Fruit fly (Drosophila melanogaster) whole organism, embryonic: ENCODE measurements around the gene Vps26.

Experiments
- C15 ChIP-seq: fragments of 200-800 bp; sonication (Bioruptor generic); IDR thresholded peaks from 3 replicates; pipeline ENCODE4 v1.3.6; 2022; ENCODE audit warnings: missing biosample characterization, missing genetic modification characterization
- CG10209 ChIP-seq: fragments of 200-800 bp; sonication (Bioruptor generic); optimal IDR thresholded peaks from 3 replicates; lab custom pipeline; 2017; ENCODE audit warnings: missing biosample characterization, mild to moderate bottlenecking, missing genetic modification characterization, missing genetic modification reagents
- CG10267 ChIP-seq: fragments of 200-800 bp; sonication (Bioruptor generic); optimal IDR thresholded peaks from 2 replicates; lab custom pipeline; 2018; ENCODE audit warnings: missing biosample characterization, mild to moderate bottlenecking, missing genetic modification characterization, moderate library complexity
- CG10462 ChIP-seq: fragments of 200-800 bp; sonication (Bioruptor generic); optimal IDR thresholded peaks from 2 replicates; lab custom pipeline; 2016; ENCODE audit warnings: missing biosample characterization, missing genetic modification characterization
- CG11696 ChIP-seq: fragments of 200-800 bp; sonication (Bioruptor generic); IDR thresholded peaks from 2 replicates; pipeline ENCODE4 v1.3.6; 2022; ENCODE audit warnings: missing biosample characterization, missing genetic modification characterization
- CG12744 ChIP-seq: fragments of 200-800 bp; sonication (Bioruptor generic); optimal IDR thresholded peaks from 2 replicates; lab custom pipeline; 2016; ENCODE audit warnings: missing biosample characterization, missing genetic modification characterization
- CG14710 ChIP-seq: fragments of 200-800 bp; sonication (Bioruptor generic); optimal IDR thresholded peaks from 3 replicates; lab custom pipeline; 2019; ENCODE audit warnings: missing biosample characterization, mild to moderate bottlenecking, missing genetic modification characterization, moderate library complexity
- CG15269 ChIP-seq: fragments of 200-800 bp; sonication (Bioruptor generic); optimal IDR thresholded peaks from 2 replicates; lab custom pipeline; 2018; ENCODE audit warnings: missing biosample characterization, mild to moderate bottlenecking, missing genetic modification characterization, moderate library complexity
- CG15514 ChIP-seq: fragments of 200-800 bp; sonication (Bioruptor generic); optimal IDR thresholded peaks from 3 replicates; lab custom pipeline; 2017; ENCODE audit warnings: missing biosample characterization, missing genetic modification characterization, mild to moderate bottlenecking, moderate library complexity, missing genetic modification reagents
- CG1647 ChIP-seq: fragments of 200-800 bp; sonication (Bioruptor generic); optimal IDR thresholded peaks from 3 replicates; lab custom pipeline; 2016; ENCODE audit warnings: missing biosample characterization, missing genetic modification characterization
- CG30020 ChIP-seq: fragments of 200-800 bp; optimal IDR thresholded peaks from 2 replicates; lab custom pipeline; 2019; ENCODE audit warnings: missing biosample characterization, mild to moderate bottlenecking, missing genetic modification characterization, moderate library complexity
- CG31441 ChIP-seq: fragments of 200-800 bp; sonication (Bioruptor generic); IDR thresholded peaks from 2 replicates; pipeline ENCODE4 v1.3.6; 2022; ENCODE audit warnings: missing biosample characterization, missing genetic modification characterization
- CG3163 ChIP-seq: fragments of 200-800 bp; sonication (Bioruptor generic); optimal IDR thresholded peaks from 3 replicates; lab custom pipeline; 2016; ENCODE audit warnings: missing biosample characterization, missing genetic modification characterization
- CG32772 ChIP-seq: fragments of 200-800 bp; sonication (Bioruptor generic); IDR thresholded peaks from 2 replicates; pipeline ENCODE4 v1.3.6; 2022; ENCODE audit warnings: missing biosample characterization, missing genetic modification characterization
- CG33213 ChIP-seq: fragments of 200-800 bp; sonication (Bioruptor generic); optimal IDR thresholded peaks from 3 replicates; lab custom pipeline; 2016; ENCODE audit warnings: missing biosample characterization, missing genetic modification characterization
- CG4424 ChIP-seq: fragments of 200-800 bp; sonication (Bioruptor generic); optimal IDR thresholded peaks from 3 replicates; lab custom pipeline; 2016; ENCODE audit warnings: missing biosample characterization, missing genetic modification characterization
- CG6654 ChIP-seq: fragments of 200-800 bp; sonication (Bioruptor generic); optimal IDR thresholded peaks from 2 replicates; lab custom pipeline; 2017; ENCODE audit warnings: missing biosample characterization, mild to moderate bottlenecking, missing genetic modification characterization
- CG7271 ChIP-seq: fragments of 200-800 bp; sonication (Bioruptor generic); optimal IDR thresholded peaks from 2 replicates; lab custom pipeline; 2018; ENCODE audit warnings: missing biosample characterization, mild to moderate bottlenecking, missing genetic modification characterization, moderate library complexity
- CG7839 ChIP-seq: fragments of 200-800 bp; sonication (Bioruptor generic); optimal IDR thresholded peaks from 3 replicates; lab custom pipeline; 2018; ENCODE audit warnings: missing biosample characterization, mild to moderate bottlenecking, missing genetic modification characterization, moderate library complexity
- Ets97D ChIP-seq: fragments of 200-800 bp; sonication (Bioruptor generic); optimal IDR thresholded peaks from 3 replicates; lab custom pipeline; 2016; ENCODE audit warnings: missing biosample characterization, missing genetic modification characterization
- Fer1 ChIP-seq: fragments of 200-800 bp; sonication (Bioruptor generic); optimal IDR thresholded peaks from 2 replicates; lab custom pipeline; 2017; ENCODE audit warnings: missing biosample characterization, mild to moderate bottlenecking, missing genetic modification characterization
- Fer3 ChIP-seq: fragments of 200-800 bp; sonication (Bioruptor generic); optimal IDR thresholded peaks from 2 replicates; lab custom pipeline; 2018; ENCODE audit warnings: missing biosample characterization, mild to moderate bottlenecking, missing genetic modification characterization, moderate library complexity
- HLH4C ChIP-seq: fragments of 200-800 bp; sonication (Bioruptor generic); IDR thresholded peaks from 3 replicates; pipeline ENCODE4 v1.3.6; 2022; ENCODE audit warnings: missing biosample characterization, missing genetic modification characterization; ENCODE audit not compliant: partially characterized antibody
- Hey ChIP-seq: fragments of 200-800 bp; sonication (Bioruptor generic); optimal IDR thresholded peaks from 3 replicates; lab custom pipeline; 2018; ENCODE audit warnings: missing biosample characterization, mild to moderate bottlenecking, missing genetic modification characterization
- HmgZ ChIP-seq: fragments of 200-800 bp; sonication (Bioruptor generic); optimal IDR thresholded peaks from 2 replicates; lab custom pipeline; 2018; ENCODE audit warnings: missing biosample characterization, mild to moderate bottlenecking, missing genetic modification characterization
- Max ChIP-seq: fragments of 200-800 bp; sonication (Bioruptor generic); optimal IDR thresholded peaks from 2 replicates; lab custom pipeline; 2016; ENCODE audit warnings: missing biosample characterization, mild to moderate bottlenecking, missing genetic modification characterization
- Mrtf ChIP-seq: fragments of 200-800 bp; sonication (Bioruptor generic); IDR thresholded peaks from 3 replicates; pipeline ENCODE4 v1.3.6; 2022; ENCODE audit warnings: missing biosample characterization, missing genetic modification characterization
- NFAT ChIP-seq: fragments of 200-800 bp; sonication (Bioruptor generic); IDR thresholded peaks from 2 replicates; pipeline ENCODE4 v1.3.6; 2022; ENCODE audit warnings: missing biosample characterization, missing genetic modification characterization
- Poxn ChIP-seq: fragments of 200-800 bp; sonication (Bioruptor generic); IDR thresholded peaks from 2 replicates; pipeline ENCODE4 v1.3.6; 2022; ENCODE audit warnings: missing biosample characterization, missing genetic modification characterization
- Sox102F ChIP-seq: fragments of 200-800 bp; sonication (Bioruptor generic); optimal IDR thresholded peaks from 2 replicates; lab custom pipeline; 2018; ENCODE audit warnings: missing biosample characterization, mild to moderate bottlenecking, missing genetic modification characterization, moderate library complexity
- Sry-δ ChIP-seq: fragments of 200-800 bp; sonication (Bioruptor generic); optimal IDR thresholded peaks from 2 replicates; lab custom pipeline; 2016; ENCODE audit warnings: missing biosample characterization, missing genetic modification characterization
- Trl ChIP-seq, 3 experiments: fragments of >200 bp in 2 of 3; fragments of 200-800 bp in 1 of 3; sonication (Bioruptor generic) in 1 of 3; optimal IDR thresholded peaks; 2 replicates in 1 of 3; 3 replicates in 2 of 3; lab custom pipeline; 2016 to 2017; ENCODE audit warnings: missing biosample characterization in 1 of 3, missing genetic modification characterization in 1 of 3
- Xbp1 ChIP-seq: fragments of 200-800 bp; sonication (Bioruptor generic); optimal IDR thresholded peaks from 3 replicates; lab custom pipeline; 2016; ENCODE audit warnings: missing biosample characterization, mild to moderate bottlenecking, missing genetic modification characterization
- amos ChIP-seq: fragments of 200-800 bp; sonication (Bioruptor generic); IDR thresholded peaks from 2 replicates; pipeline ENCODE4 v1.3.6; 2022; ENCODE audit warnings: missing biosample characterization, missing genetic modification characterization; ENCODE audit not compliant: partially characterized antibody
- bigmax ChIP-seq: fragments of 200-800 bp; sonication (Bioruptor generic); optimal IDR thresholded peaks from 2 replicates; lab custom pipeline; 2018; ENCODE audit warnings: missing biosample characterization, mild to moderate bottlenecking, missing genetic modification characterization
- bsh ChIP-seq, 2 experiments: fragments of 200-800 bp; sonication (Bioruptor generic); optimal IDR thresholded peaks; 2 replicates each; lab custom pipeline; 2017 to 2018; ENCODE audit warnings: mild to moderate bottlenecking in 2 of 2, missing biosample characterization in 2 of 2, missing genetic modification characterization in 2 of 2, moderate library complexity in 1 of 2
- chm ChIP-seq: fragments of 200-800 bp; sonication (Bioruptor generic); IDR thresholded peaks from 2 replicates; pipeline ENCODE4 v1.3.6; 2022; ENCODE audit warnings: missing biosample characterization, missing genetic modification characterization
- ci ChIP-seq: fragments of 200-800 bp; sonication (Bioruptor generic); IDR thresholded peaks from 3 replicates; pipeline ENCODE4 v1.3.6; 2022; ENCODE audit warnings: missing biosample characterization, missing genetic modification characterization
- dmrt11E ChIP-seq: fragments of 200-800 bp; sonication (Bioruptor generic); optimal IDR thresholded peaks from 3 replicates; lab custom pipeline; 2018; ENCODE audit warnings: missing biosample characterization, mild to moderate bottlenecking, missing genetic modification characterization, moderate library complexity
- dmrt99B ChIP-seq: fragments of 200-800 bp; sonication (Bioruptor generic); optimal IDR thresholded peaks from 2 replicates; lab custom pipeline; 2018; ENCODE audit warnings: missing biosample characterization, mild to moderate bottlenecking, missing genetic modification characterization, moderate library complexity
- fd3F ChIP-seq: fragments of 200-800 bp; sonication (Bioruptor generic); optimal IDR thresholded peaks from 2 replicates; lab custom pipeline; 2018; ENCODE audit warnings: missing biosample characterization, mild to moderate bottlenecking, missing genetic modification characterization, moderate library complexity
- fd64A ChIP-seq: fragments of 200-800 bp; sonication (Bioruptor generic); optimal IDR thresholded peaks from 3 replicates; lab custom pipeline; 2018; ENCODE audit warnings: missing biosample characterization, mild to moderate bottlenecking, missing genetic modification characterization
- lmd ChIP-seq: fragments of 200-800 bp; sonication (Bioruptor generic); IDR thresholded peaks from 2 replicates; pipeline ENCODE4 v1.3.6; 2022; ENCODE audit warnings: missing biosample characterization, missing genetic modification characterization
- luna ChIP-seq: fragments of 200-800 bp; sonication (Bioruptor generic); optimal IDR thresholded peaks from 2 replicates; lab custom pipeline; 2016; ENCODE audit warnings: missing biosample characterization, missing genetic modification characterization
- mam ChIP-seq: fragments of 200-800 bp; sonication (Bioruptor generic); optimal IDR thresholded peaks from 3 replicates; lab custom pipeline; 2016; ENCODE audit warnings: missing biosample characterization, missing genetic modification characterization
- mirr ChIP-seq: fragments of 200-800 bp; sonication (Bioruptor generic); optimal IDR thresholded peaks from 3 replicates; lab custom pipeline; 2018; ENCODE audit warnings: missing biosample characterization, mild to moderate bottlenecking, missing genetic modification characterization
- pros ChIP-seq: fragments of 200-800 bp; sonication (Bioruptor generic); optimal IDR thresholded peaks from 3 replicates; lab custom pipeline; 2019; ENCODE audit warnings: missing biosample characterization, mild to moderate bottlenecking, missing genetic modification characterization, moderate library complexity
- schlank ChIP-seq: fragments of 200-800 bp; sonication (Bioruptor generic); optimal IDR thresholded peaks from 2 replicates; lab custom pipeline; 2018; ENCODE audit warnings: missing biosample characterization, mild to moderate bottlenecking, missing genetic modification characterization
- shn ChIP-seq: fragments of 200-800 bp; sonication (Bioruptor generic); optimal IDR thresholded peaks from 3 replicates; lab custom pipeline; 2016; ENCODE audit warnings: missing biosample characterization, missing genetic modification characterization
- trem ChIP-seq: fragments of 200-800 bp; optimal IDR thresholded peaks from 3 replicates; lab custom pipeline; 2019; ENCODE audit warnings: missing biosample characterization, mild to moderate bottlenecking, missing genetic modification characterization, moderate library complexity

Gene Vps26

dm6 chrX:1889926-1890325, 16.3 kb downstream of the Vps26 start, which contains the start of the genes trr and mRpL16 (continued):
- peak; percentile 66 for TF ChIP-seq Ets97D (GFP tag; lab: Kevin White, UChicago)
- TF ChIP-seq CG10267, result peak; percentile 60
- peak in 1 of 2 experiments; percentile 33 for TF ChIP-seq bsh (GFP tag; optimal IDR thresholded peaks at IDR 0.05; lab: Kevin White, UChicago)
- no peak for TF ChIP-seq Poxn (GFP tag; lab: Robert Waterston, UW)
- TF ChIP-seq CG12744 (GFP tag; lab: Kevin White, UChicago), result no peak
- TF ChIP-seq Hey, result no peak
- TF ChIP-seq pros (GFP tag; lab: Kevin White, UChicago), result no peak
- peak; percentile 31 for TF ChIP-seq HmgZ (tag; lab: Kevin White, UChicago)
- TF ChIP-seq luna (GFP tag; lab: Kevin White, UChicago), result no peak
- peak; percentile 93 for TF ChIP-seq CG30020 (tag; lab: Kevin White, UChicago)
- no peak for TF ChIP-seq Mrtf (GFP tag; lab: Robert Waterston, UW)
- TF ChIP-seq trem (tag; lab: Kevin White, UChicago), result peak; percentile 83
- no peak for TF ChIP-seq CG10462 (GFP tag; lab: Kevin White, UChicago)
- TF ChIP-seq C15 (GFP tag; lab: Robert Waterston, UW), result no peak
- peak; percentile 1 for TF ChIP-seq fd3F (GFP tag; lab: Kevin White, UChicago)
- TF ChIP-seq CG3163 (GFP tag; lab: Kevin White, UChicago), result no peak
- TF ChIP-seq chm (GFP tag; lab: Robert Waterston, UW), result no peak
- TF ChIP-seq Trl (optimal IDR thresholded peaks at IDR 0.05; lab: Kevin White, UChicago), result no peak
- peak; percentile 24 for TF ChIP-seq Trl (GFP tag; optimal IDR thresholded peaks at IDR 0.05; lab: Kevin White, UChicago)
- TF ChIP-seq mirr (GFP tag; lab: Kevin White, UChicago), result peak; percentile 40
- TF ChIP-seq bigmax (GFP tag; lab: Kevin White, UChicago), result no peak
- TF ChIP-seq CG14710 (tag; lab: Kevin White, UChicago), result peak; percentile 77
- TF ChIP-seq CG32772, result peak; percentile 41; the same call in 1 of the 2 replicates
- no peak for TF ChIP-seq CG4424 (GFP tag; lab: Kevin White, UChicago)
- no peak for TF ChIP-seq CG31441 (GFP tag; lab: Robert Waterston, UW)
- peak; percentile 16 for TF ChIP-seq mam (GFP tag; lab: Kevin White, UChicago)
- TF ChIP-seq CG7839, result no peak
- TF ChIP-seq HLH4C (GFP tag; lab: Robert Waterston, UW), result peak; percentile 54; the same call in 2 of the 3 replicates
- TF ChIP-seq lmd, result peak; percentile 33; the same call in 1 of the 2 replicates
- peak; percentile 80 for TF ChIP-seq Sry-δ (GFP tag; lab: Kevin White, UChicago)
- TF ChIP-seq Sox102F (GFP tag; lab: Kevin White, UChicago), result no peak
- TF ChIP-seq CG11696, result no peak
- no peak for TF ChIP-seq CG1647
- TF ChIP-seq Max, result no peak
- TF ChIP-seq Xbp1 (GFP tag; lab: Kevin White, UChicago), result peak; percentile 20
- peak; percentile 12 for TF ChIP-seq CG33213 (GFP tag; lab: Kevin White, UChicago)
- TF ChIP-seq Fer1, result peak; percentile 53
- no peak for TF ChIP-seq NFAT
- TF ChIP-seq CG7271 (tag; lab: Kevin White, UChicago), result peak; percentile 14
- no peak for TF ChIP-seq dmrt99B
- peak; percentile 64 for TF ChIP-seq CG15514 (GFP tag; lab: Kevin White, UChicago)
- TF ChIP-seq Fer3 (tag; lab: Kevin White, UChicago), result no peak
- no peak for TF ChIP-seq CG10209
- TF ChIP-seq CG6654 (GFP tag; lab: Kevin White, UChicago), result no peak
- TF ChIP-seq shn (GFP tag; lab: Kevin White, UChicago), result peak; percentile 23
- no peak for TF ChIP-seq CG15269 (tag; lab: Kevin White, UChicago)
- no peak for TF ChIP-seq fd64A (GFP tag; lab: Kevin White, UChicago)
- no peak for TF ChIP-seq schlank (tag; lab: Kevin White, UChicago)
- TF ChIP-seq ci (GFP tag; lab: Robert Waterston, UW), result 0 out of 3 replicates have a peak, but pooled peaks have one; percentile 43
- TF ChIP-seq dmrt11E (tag; lab: Kevin White, UChicago), result peak; percentile 31
- TF ChIP-seq amos (GFP tag; lab: Robert Waterston, UW), result peak; percentile 70
